Fruit fly (Drosophila melanogaster) whole organism, embryonic: ENCODE results near the gene sud1.

Experiments
- Asciz ChIP-seq: fragments of 200-800 bp; sonication (Bioruptor generic); optimal IDR thresholded peaks from 2 replicates; lab custom pipeline; 2017; ENCODE audit warnings: missing biosample characterization, mild to moderate bottlenecking, missing genetic modification characterization, missing genetic modification reagents
- Blimp-1 ChIP-seq: fragments of 200-800 bp; sonication (Bioruptor generic); optimal IDR thresholded peaks from 3 replicates; lab custom pipeline; 2018; ENCODE audit warnings: missing biosample characterization, missing genetic modification characterization, mild to moderate bottlenecking, moderate library complexity, missing genetic modification reagents
- CG10565 ChIP-seq: fragments of 200-800 bp; sonication (Bioruptor generic); optimal IDR thresholded peaks from 3 replicates; lab custom pipeline; 2016; ENCODE audit warnings: missing biosample characterization, mild to moderate bottlenecking, missing genetic modification characterization
- CG10979 ChIP-seq: fragments of 200-800 bp; sonication (Bioruptor generic); optimal IDR thresholded peaks from 2 replicates; lab custom pipeline; 2018; ENCODE audit warnings: missing biosample characterization, mild to moderate bottlenecking, missing genetic modification characterization, moderate library complexity
- CG11093 ChIP-seq: fragments of 200-800 bp; sonication (Bioruptor generic); IDR thresholded peaks from 3 replicates; pipeline ENCODE4 v1.3.6; 2022; ENCODE audit warnings: missing biosample characterization, missing genetic modification characterization
- CG11696 ChIP-seq: fragments of 200-800 bp; sonication (Bioruptor generic); IDR thresholded peaks from 2 replicates; pipeline ENCODE4 v1.3.6; 2022; ENCODE audit warnings: missing biosample characterization, missing genetic modification characterization
- CG12391 ChIP-seq: fragments of 200-800 bp; sonication (Bioruptor generic); optimal IDR thresholded peaks from 3 replicates; lab custom pipeline; 2018; ENCODE audit warnings: missing biosample characterization, mild to moderate bottlenecking, missing genetic modification characterization, moderate library complexity
- CG13123 ChIP-seq: fragments of 200-800 bp; sonication (Bioruptor generic); optimal IDR thresholded peaks from 2 replicates; lab custom pipeline; 2016; ENCODE audit warnings: missing biosample characterization, missing genetic modification characterization
- CG14014 ChIP-seq: fragments of 200-800 bp; sonication (Bioruptor generic); IDR thresholded peaks from 2 replicates; pipeline ENCODE4 v1.3.6; 2022; ENCODE audit warnings: missing biosample characterization, missing genetic modification characterization
- CG14667 ChIP-seq: fragments of 200-800 bp; sonication (Bioruptor generic); IDR thresholded peaks from 2 replicates; pipeline ENCODE4 v1.3.6; 2022; ENCODE audit warnings: missing biosample characterization, missing genetic modification characterization
- CG16779 ChIP-seq: fragments of 200-800 bp; sonication (Bioruptor generic); IDR thresholded peaks from 2 replicates; pipeline ENCODE4 v1.3.6; 2022; ENCODE audit warnings: missing biosample characterization, missing genetic modification characterization
- CG17359 ChIP-seq: fragments of 200-800 bp; sonication (Bioruptor generic); optimal IDR thresholded peaks from 3 replicates; lab custom pipeline; 2018; ENCODE audit warnings: missing biosample characterization, mild to moderate bottlenecking, missing genetic modification characterization, moderate library complexity
- CG2116 ChIP-seq: fragments of 200-800 bp; sonication (Bioruptor generic); optimal IDR thresholded peaks from 3 replicates; lab custom pipeline; 2018; ENCODE audit warnings: missing biosample characterization, mild to moderate bottlenecking, missing genetic modification characterization
- CG31441 ChIP-seq: fragments of 200-800 bp; sonication (Bioruptor generic); IDR thresholded peaks from 2 replicates; pipeline ENCODE4 v1.3.6; 2022; ENCODE audit warnings: missing biosample characterization, missing genetic modification characterization
- CG43689 ChIP-seq: fragments of 200-800 bp; sonication (Bioruptor generic); IDR thresholded peaks from 2 replicates; pipeline ENCODE4 v1.3.6; 2022; ENCODE audit warnings: missing biosample characterization, missing genetic modification characterization
- CG6683 ChIP-seq: fragments of 200-800 bp; sonication (Bioruptor generic); optimal IDR thresholded peaks from 2 replicates; lab custom pipeline; 2017; ENCODE audit warnings: missing biosample characterization, mild to moderate bottlenecking, missing genetic modification characterization, missing genetic modification reagents
- CG6689 ChIP-seq: fragments of 200-800 bp; sonication (Bioruptor generic); IDR thresholded peaks from 2 replicates; pipeline ENCODE4 v1.3.6; 2022; ENCODE audit warnings: missing biosample characterization, missing genetic modification characterization
- Drgx ChIP-seq: fragments of 200-800 bp; sonication (Bioruptor generic); IDR thresholded peaks from 2 replicates; pipeline ENCODE4 v1.3.6; 2022; ENCODE audit warnings: missing biosample characterization, missing genetic modification characterization
- Hr39 ChIP-seq: fragments of >200 bp; optimal IDR thresholded peaks from 2 replicates; lab custom pipeline; 2017
- Med ChIP-seq: fragments of 200-800 bp; sonication (Bioruptor generic); peaks from one replicate; lab custom pipeline; 2016; ENCODE audit warnings: missing biosample characterization, missing genetic modification characterization, mild to moderate bottlenecking, inconsistent platforms, moderate library complexity
- Meics ChIP-seq: fragments of 200-800 bp; sonication (Bioruptor generic); optimal IDR thresholded peaks from 2 replicates; lab custom pipeline; 2017; ENCODE audit warnings: missing biosample characterization, mild to moderate bottlenecking, missing genetic modification characterization
- Pdp1 ChIP-seq, 2 experiments: fragments of 200-800 bp; sonication (Bioruptor generic); optimal IDR thresholded peaks; 3 replicates each; lab custom pipeline; 2016; ENCODE audit warnings: missing biosample characterization in 2 of 2, missing genetic modification characterization in 2 of 2, mild to moderate bottlenecking in 1 of 2, moderate library complexity in 1 of 2
- Ptx1 ChIP-seq: fragments of 200-800 bp; sonication (Bioruptor generic); IDR thresholded peaks from 2 replicates; pipeline ENCODE4 v1.3.6; 2022; ENCODE audit warnings: missing biosample characterization, missing genetic modification characterization
- Six4 ChIP-seq: fragments of 200-800 bp; sonication (Bioruptor generic); optimal IDR thresholded peaks from 2 replicates; lab custom pipeline; 2016; ENCODE audit warnings: missing biosample characterization, missing genetic modification characterization
- Sox102F ChIP-seq: fragments of 200-800 bp; sonication (Bioruptor generic); optimal IDR thresholded peaks from 2 replicates; lab custom pipeline; 2018; ENCODE audit warnings: missing biosample characterization, mild to moderate bottlenecking, missing genetic modification characterization, moderate library complexity
- Ssrp ChIP-seq: fragments of 200-800 bp; sonication (Bioruptor generic); optimal IDR thresholded peaks from 2 replicates; lab custom pipeline; 2018; ENCODE audit warnings: missing biosample characterization, mild to moderate bottlenecking, missing genetic modification characterization, moderate library complexity
- Xbp1 ChIP-seq: fragments of 200-800 bp; sonication (Bioruptor generic); optimal IDR thresholded peaks from 3 replicates; lab custom pipeline; 2016; ENCODE audit warnings: missing biosample characterization, mild to moderate bottlenecking, missing genetic modification characterization
- amos ChIP-seq: fragments of 200-800 bp; sonication (Bioruptor generic); IDR thresholded peaks from 2 replicates; pipeline ENCODE4 v1.3.6; 2022; ENCODE audit warnings: missing biosample characterization, missing genetic modification characterization; ENCODE audit not compliant: partially characterized antibody
- az2 ChIP-seq: fragments of 200-800 bp; sonication (Bioruptor generic); optimal IDR thresholded peaks from 3 replicates; lab custom pipeline; 2016; ENCODE audit warnings: missing biosample characterization, missing genetic modification characterization
- bsh ChIP-seq, 2 experiments: fragments of 200-800 bp; sonication (Bioruptor generic); optimal IDR thresholded peaks; 2 replicates each; lab custom pipeline; 2017 to 2018; ENCODE audit warnings: mild to moderate bottlenecking in 2 of 2, missing biosample characterization in 2 of 2, missing genetic modification characterization in 2 of 2, moderate library complexity in 1 of 2
- cg ChIP-seq: fragments of 200-800 bp; sonication (Bioruptor generic); optimal IDR thresholded peaks from 3 replicates; lab custom pipeline; 2019; ENCODE audit warnings: missing biosample characterization, mild to moderate bottlenecking, missing genetic modification characterization, moderate library complexity
- chinmo ChIP-seq: fragments of 200-800 bp; sonication (Bioruptor generic); IDR thresholded peaks from 4 replicates; pipeline ENCODE4 v1.3.6; 2022; ENCODE audit warnings: missing biosample characterization, missing genetic modification characterization; ENCODE audit not compliant: partially characterized antibody
- dm ChIP-seq: fragments of 200-800 bp; sonication (Bioruptor generic); optimal IDR thresholded peaks from 3 replicates; lab custom pipeline; 2016; ENCODE audit warnings: missing biosample characterization, missing genetic modification characterization
- dmrt99B ChIP-seq: fragments of 200-800 bp; sonication (Bioruptor generic); optimal IDR thresholded peaks from 2 replicates; lab custom pipeline; 2018; ENCODE audit warnings: missing biosample characterization, mild to moderate bottlenecking, missing genetic modification characterization, moderate library complexity
- fd96Cb ChIP-seq: fragments of 200-800 bp; sonication (Bioruptor generic); optimal IDR thresholded peaks from 2 replicates; lab custom pipeline; 2018; ENCODE audit warnings: missing biosample characterization, mild to moderate bottlenecking, missing genetic modification characterization, moderate library complexity
- lmd ChIP-seq: fragments of 200-800 bp; sonication (Bioruptor generic); IDR thresholded peaks from 2 replicates; pipeline ENCODE4 v1.3.6; 2022; ENCODE audit warnings: missing biosample characterization, missing genetic modification characterization
- nau ChIP-seq: fragments of 200-800 bp; sonication (Bioruptor generic); optimal IDR thresholded peaks from 3 replicates; lab custom pipeline; 2017; ENCODE audit warnings: missing biosample characterization, mild to moderate bottlenecking, missing genetic modification characterization, missing genetic modification reagents
- org-1 ChIP-seq: fragments of 200-800 bp; sonication (Bioruptor generic); optimal IDR thresholded peaks from 2 replicates; lab custom pipeline; 2017; ENCODE audit warnings: missing biosample characterization, missing genetic modification characterization
- phol ChIP-seq: fragments of 200-800 bp; sonication (Bioruptor generic); optimal IDR thresholded peaks from 3 replicates; lab custom pipeline; 2018; ENCODE audit warnings: missing biosample characterization, mild to moderate bottlenecking, missing genetic modification characterization, moderate library complexity
- pzg ChIP-seq: fragments of 200-800 bp; sonication (Bioruptor generic); optimal IDR thresholded peaks from 3 replicates; lab custom pipeline; 2018; ENCODE audit warnings: missing biosample characterization, mild to moderate bottlenecking, missing genetic modification characterization, moderate library complexity
- row ChIP-seq: fragments of 200-800 bp; sonication (Bioruptor generic); IDR thresholded peaks from 3 replicates; pipeline ENCODE4 v1.3.6; 2022; ENCODE audit warnings: missing biosample characterization, missing genetic modification characterization
- run ChIP-seq: fragments of 200-800 bp; sonication (Bioruptor generic); optimal IDR thresholded peaks from 3 replicates; lab custom pipeline; 2018; ENCODE audit warnings: missing biosample characterization, mild to moderate bottlenecking, missing genetic modification characterization
- sens ChIP-seq: fragments of 200-800 bp; sonication (Bioruptor generic); peaks from one replicate; lab custom pipeline; 2016; ENCODE audit warnings: missing biosample characterization, missing genetic modification characterization
- sna ChIP-seq: fragments of 200-800 bp; sonication (Bioruptor generic); IDR thresholded peaks from 2 replicates; pipeline ENCODE4 v1.3.6; 2022; ENCODE audit warnings: missing biosample characterization, missing genetic modification characterization; ENCODE audit not compliant: partially characterized antibody
- sr ChIP-seq: fragments of 200-800 bp; sonication (Bioruptor generic); IDR thresholded peaks from 3 replicates; pipeline ENCODE4 v1.3.6; 2022; ENCODE audit warnings: missing biosample characterization, missing genetic modification characterization
- unc-4 ChIP-seq: fragments of 200-800 bp; sonication (Bioruptor generic); IDR thresholded peaks from 2 replicates; pipeline ENCODE4 v1.3.6; 2022; ENCODE audit warnings: missing biosample characterization, missing genetic modification characterization; ENCODE audit not compliant: partially characterized antibody
- z ChIP-seq: fragments of 200-800 bp; sonication (Bioruptor generic); IDR thresholded peaks from 3 replicates; pipeline ENCODE4 v1.3.6; 2022; ENCODE audit warnings: missing biosample characterization, missing genetic modification characterization
- zfh1 ChIP-seq: fragments of 200-800 bp; sonication (Bioruptor generic); IDR thresholded peaks from 3 replicates; pipeline ENCODE4 v1.3.6; 2022; ENCODE audit warnings: missing biosample characterization, missing genetic modification characterization

sud1 gene

dm6 chr3R:24886470-24886869 is 31.2 kb downstream of the sud1 start:
- TF ChIP-seq fd96Cb (tag; lab: Kevin White, UChicago), result peak; percentile 7
- TF ChIP-seq Xbp1 (GFP tag; lab: Kevin White, UChicago), result peak; percentile 1
- no peak for TF ChIP-seq cg (GFP tag; lab: Kevin White, UChicago)
- peak; percentile 16 for TF ChIP-seq az2
- peak in 1 of 2 experiments; percentile 26 for TF ChIP-seq bsh (GFP tag; optimal IDR thresholded peaks at IDR 0.05; lab: Kevin White, UChicago)
- no peak for TF ChIP-seq sna (GFP tag; lab: Robert Waterston, UW)
- no peak for TF ChIP-seq Hr39 (lab: Kevin White, UChicago)
- TF ChIP-seq zfh1 (GFP tag; lab: Robert Waterston, UW), result 0 out of 3 replicates have a peak, but pooled peaks have one; percentile 8
- TF ChIP-seq CG11696 (GFP tag; lab: Robert Waterston, UW), result no peak
- TF ChIP-seq sens, result peak; percentile 54
- TF ChIP-seq CG6689 (GFP tag; lab: Robert Waterston, UW), result peak; percentile 17; the same call in 1 of the 2 replicates
- TF ChIP-seq CG10565 (GFP tag; lab: Kevin White, UChicago), result no peak
- TF ChIP-seq z, result no peak
- 0 out of 3 replicates have a peak, but pooled peaks have one; percentile 5 for TF ChIP-seq row (GFP tag; lab: Robert Waterston, UW)
- no peak for TF ChIP-seq CG14667 (GFP tag; lab: Robert Waterston, UW)
- peak; percentile 47 for TF ChIP-seq Drgx
- peak; percentile 54 for TF ChIP-seq Med (GFP tag; lab: Kevin White, UChicago)
- TF ChIP-seq CG17359, result peak; percentile 50
- TF ChIP-seq CG11093 (GFP tag; lab: Robert Waterston, UW), result no peak
- no peak for TF ChIP-seq org-1 (GFP tag; lab: Kevin White, UChicago)
- peak; percentile 19; the same call in 1 of the 2 replicates for TF ChIP-seq lmd
- peak; percentile 27 for TF ChIP-seq phol (tag; lab: Kevin White, UChicago)
- TF ChIP-seq dmrt99B (tag; lab: Kevin White, UChicago), result peak; percentile 57
- peak; percentile 58 for TF ChIP-seq Sox102F (GFP tag; lab: Kevin White, UChicago)
- TF ChIP-seq CG10979 (tag; lab: Kevin White, UChicago), result peak; percentile 17
- peak; percentile 9 for TF ChIP-seq Ssrp (tag; lab: Kevin White, UChicago)
- TF ChIP-seq CG16779, result no peak
- peak; percentile 31 for TF ChIP-seq Blimp-1
- TF ChIP-seq Ptx1 (GFP tag; lab: Robert Waterston, UW), result 0 out of 2 replicates have a peak, but pooled peaks have one; percentile 16

dm6 chr3R:24878655-24879054 is 39.0 kb downstream of the sud1 start:
- TF ChIP-seq sr (GFP tag; lab: Robert Waterston, UW), result peak; percentile 53
- TF ChIP-seq Meics (GFP tag; lab: Kevin White, UChicago), result no peak
- peak in 1 of 2 experiments; percentile 5 for TF ChIP-seq Pdp1 (GFP tag; optimal IDR thresholded peaks at IDR 0.05; lab: Kevin White, UChicago)
- no peak for TF ChIP-seq nau (GFP tag; lab: Kevin White, UChicago)
- 0 out of 4 replicates have a peak, but pooled peaks have one; percentile 37 for TF ChIP-seq chinmo (GFP tag; lab: Robert Waterston, UW)
- no peak for TF ChIP-seq amos (GFP tag; lab: Robert Waterston, UW)
- no peak for TF ChIP-seq CG14014

- peak; percentile 37 for TF ChIP-seq run (tag; lab: Kevin White, UChicago)
- peak; percentile 25 for TF ChIP-seq Asciz (GFP tag; lab: Kevin White, UChicago)
- TF ChIP-seq dm (GFP tag; lab: Kevin White, UChicago), result peak; percentile 89
- TF ChIP-seq CG12391 (tag; lab: Kevin White, UChicago), result peak; percentile 61
- TF ChIP-seq CG43689 (GFP tag; lab: Robert Waterston, UW), result no peak
- peak; percentile 14 for TF ChIP-seq CG6683 (GFP tag; lab: Kevin White, UChicago)
- no peak for TF ChIP-seq Six4 (GFP tag; lab: Kevin White, UChicago)
- peak; percentile 16; the same call in 1 of the 2 replicates for TF ChIP-seq unc-4 (GFP tag; lab: Robert Waterston, UW)
- TF ChIP-seq pzg (GFP tag; lab: Kevin White, UChicago), result peak; percentile 50
- TF ChIP-seq CG13123 (GFP tag; lab: Kevin White, UChicago), result no peak
- peak; percentile 5 for TF ChIP-seq CG2116
- TF ChIP-seq CG31441 (GFP tag; lab: Robert Waterston, UW), result 0 out of 2 replicates have a peak, but pooled peaks have one; percentile 7
Observed at dm6 chr3R:24876843-24877457, 40.7 kb downstream of the sud1 start, which contains the start of the genes CG11089 and CG31381. Gene CG11089, plus strand, starts transcription at chr3R:24877045. Gene CG31381, plus strand, starts transcription at chr3R:24877045.
